Fruit fly (Drosophila melanogaster) whole organism, prepupa: ENCODE results near the gene sphe.

ENCODE experiments used
- Blimp-1 ChIP-seq: fragments of 200-800 bp; sonication (Bioruptor generic); optimal IDR thresholded peaks from 3 replicates; lab custom pipeline; 2017; ENCODE audit warnings: missing biosample characterization, missing genetic modification characterization, mild to moderate bottlenecking, moderate library complexity, missing genetic modification reagents
- CG10631 ChIP-seq: fragments of 200-800 bp; sonication (Bioruptor generic); optimal IDR thresholded peaks from 2 replicates; lab custom pipeline; 2016; ENCODE audit warnings: missing biosample characterization, missing genetic modification characterization
- CG10669 ChIP-seq: fragments of 200-800 bp; sonication (Bioruptor generic); optimal IDR thresholded peaks from 3 replicates; lab custom pipeline; 2018; ENCODE audit warnings: missing biosample characterization, mild to moderate bottlenecking, missing genetic modification characterization, moderate library complexity
- CG11294 ChIP-seq: fragments of 200-800 bp; sonication (Bioruptor generic); IDR thresholded peaks from 2 replicates; pipeline ENCODE4 v1.3.6; 2022; ENCODE audit warnings: missing biosample characterization, missing genetic modification characterization
- CG11762 ChIP-seq: fragments of 200-800 bp; sonication (Bioruptor generic); optimal IDR thresholded peaks from 3 replicates; lab custom pipeline; 2016; ENCODE audit warnings: missing biosample characterization, missing genetic modification characterization; ENCODE audit not compliant: insufficient read depth
- CG11902 ChIP-seq: fragments of 200-800 bp; sonication (Bioruptor generic); optimal IDR thresholded peaks from 3 replicates; lab custom pipeline; 2016; ENCODE audit warnings: missing biosample characterization, missing genetic modification characterization
- CG1621 ChIP-seq: fragments of 200-800 bp; sonication (Bioruptor generic); optimal IDR thresholded peaks from 3 replicates; lab custom pipeline; 2018; ENCODE audit warnings: missing biosample characterization, mild to moderate bottlenecking, missing genetic modification characterization
- CG16779 ChIP-seq: fragments of 200-800 bp; sonication (Bioruptor generic); optimal IDR thresholded peaks from 3 replicates; lab custom pipeline; 2017; ENCODE audit warnings: missing biosample characterization, mild to moderate bottlenecking, missing genetic modification characterization
- CG3032 ChIP-seq: fragments of 200-800 bp; optimal IDR thresholded peaks from 2 replicates; lab custom pipeline; 2019; ENCODE audit warnings: missing biosample characterization, mild to moderate bottlenecking, missing genetic modification characterization, moderate library complexity
- CG34406 ChIP-seq: fragments of 200-800 bp; sonication (Bioruptor generic); optimal IDR thresholded peaks from 3 replicates; lab custom pipeline; 2016; ENCODE audit warnings: missing biosample characterization, missing genetic modification characterization
- CG3919 ChIP-seq: fragments of 200-800 bp; sonication (Bioruptor generic); optimal IDR thresholded peaks from 3 replicates; lab custom pipeline; 2016; ENCODE audit warnings: missing biosample characterization, missing genetic modification characterization
- CG6792 ChIP-seq: fragments of 200-800 bp; sonication (Bioruptor generic); optimal IDR thresholded peaks from 3 replicates; lab custom pipeline; 2016; ENCODE audit warnings: missing biosample characterization, missing genetic modification characterization
- CG6808 ChIP-seq: fragments of 200-800 bp; sonication (Bioruptor generic); optimal IDR thresholded peaks from 3 replicates; lab custom pipeline; 2017; ENCODE audit warnings: missing biosample characterization, missing genetic modification characterization, mild to moderate bottlenecking, moderate library complexity, missing genetic modification reagents
- CG6854 ChIP-seq: fragments of 200-800 bp; sonication (Bioruptor generic); optimal IDR thresholded peaks from 2 replicates; lab custom pipeline; 2017; ENCODE audit warnings: missing biosample characterization, mild to moderate bottlenecking, missing genetic modification characterization
- CG7368 ChIP-seq: fragments of 200-800 bp; sonication (Bioruptor generic); optimal IDR thresholded peaks from 3 replicates; lab custom pipeline; 2016; ENCODE audit warnings: missing biosample characterization, missing genetic modification characterization
- CG8119 ChIP-seq: fragments of 200-800 bp; sonication (Bioruptor generic); IDR thresholded peaks from 3 replicates; pipeline ENCODE4 v1.3.6; 2022; ENCODE audit warnings: missing biosample characterization, missing genetic modification characterization
- CG8319 ChIP-seq: fragments of 200-800 bp; sonication (Bioruptor generic); optimal IDR thresholded peaks from 3 replicates; lab custom pipeline; 2016; ENCODE audit warnings: missing biosample characterization, missing genetic modification characterization
- CG8632 ChIP-seq: fragments of 200-800 bp; sonication (Bioruptor generic); optimal IDR thresholded peaks from 3 replicates; lab custom pipeline; 2016; ENCODE audit warnings: missing biosample characterization, missing genetic modification characterization
- CG9139 ChIP-seq: fragments of 200-800 bp; sonication (Bioruptor generic); optimal IDR thresholded peaks from 3 replicates; lab custom pipeline; 2017; ENCODE audit warnings: missing biosample characterization, mild to moderate bottlenecking, missing genetic modification characterization
- Eip75B ChIP-seq: fragments of 200-800 bp; sonication (Bioruptor generic); optimal IDR thresholded peaks from 3 replicates; lab custom pipeline; 2016; ENCODE audit warnings: missing biosample characterization, missing genetic modification characterization
- Eip78C ChIP-seq: fragments of 200-800 bp; sonication (Bioruptor generic); peaks from one replicate; lab custom pipeline; 2016; ENCODE audit warnings: missing biosample characterization, missing genetic modification characterization
- Eip93F ChIP-seq: fragments of 200-800 bp; sonication (Bioruptor generic); optimal IDR thresholded peaks from 2 replicates; lab custom pipeline; 2016; ENCODE audit warnings: missing biosample characterization, mild to moderate bottlenecking, missing genetic modification characterization
- Ets21C ChIP-seq: fragments of 200-800 bp; sonication (Bioruptor generic); optimal IDR thresholded peaks from 3 replicates; lab custom pipeline; 2016; ENCODE audit warnings: missing biosample characterization, missing genetic modification characterization
- Gug ChIP-seq: fragments of 200-800 bp; sonication (Bioruptor generic); IDR thresholded peaks from 2 replicates; pipeline ENCODE4 v1.3.6; 2022; ENCODE audit warnings: missing biosample characterization, missing genetic modification characterization
- Hr39 ChIP-seq: fragments of 200-800 bp; sonication (Bioruptor generic); optimal IDR thresholded peaks from 2 replicates; lab custom pipeline; 2016; ENCODE audit warnings: missing biosample characterization, missing genetic modification characterization
- Met ChIP-seq: fragments of 200-800 bp; sonication (Bioruptor generic); optimal IDR thresholded peaks from 3 replicates; lab custom pipeline; 2016; ENCODE audit warnings: missing biosample characterization, missing genetic modification characterization
- OdsH ChIP-seq: fragments of 200-800 bp; sonication (Bioruptor generic); optimal IDR thresholded peaks from 3 replicates; lab custom pipeline; 2016; ENCODE audit warnings: missing biosample characterization, missing genetic modification characterization
- Smox ChIP-seq: fragments of 200-800 bp; sonication (Bioruptor generic); optimal IDR thresholded peaks from 3 replicates; lab custom pipeline; 2016; ENCODE audit warnings: missing biosample characterization, missing genetic modification characterization
- Sox14 ChIP-seq: fragments of 200-800 bp; sonication (Bioruptor generic); optimal IDR thresholded peaks from 3 replicates; lab custom pipeline; 2016; ENCODE audit warnings: missing biosample characterization, missing genetic modification characterization
- acj6 ChIP-seq: fragments of 200-800 bp; sonication (Bioruptor generic); optimal IDR thresholded peaks from 3 replicates; lab custom pipeline; 2016; ENCODE audit warnings: missing biosample characterization, missing genetic modification characterization
- dac ChIP-seq: fragments of 200-800 bp; sonication (Bioruptor generic); optimal IDR thresholded peaks from 2 replicates; lab custom pipeline; 2017; ENCODE audit warnings: missing biosample characterization, mild to moderate bottlenecking, missing genetic modification characterization
- eg ChIP-seq: fragments of 200-800 bp; sonication (Bioruptor generic); IDR thresholded peaks from 3 replicates; pipeline ENCODE4 v1.3.6; 2022; ENCODE audit warnings: missing biosample characterization, missing genetic modification characterization
- esn ChIP-seq: fragments of 200-800 bp; sonication (Bioruptor generic); optimal IDR thresholded peaks from 2 replicates; lab custom pipeline; 2016; ENCODE audit warnings: missing biosample characterization, mild to moderate bottlenecking, missing genetic modification characterization, moderate library complexity
- fd59A ChIP-seq: fragments of 200-800 bp; sonication (Bioruptor generic); optimal IDR thresholded peaks from 2 replicates; lab custom pipeline; 2017; ENCODE audit warnings: missing biosample characterization, mild to moderate bottlenecking, missing genetic modification characterization, missing genetic modification reagents
- fd85E ChIP-seq: fragments of 200-800 bp; sonication (Bioruptor generic); optimal IDR thresholded peaks from 3 replicates; lab custom pipeline; 2016; ENCODE audit warnings: missing biosample characterization, missing genetic modification characterization
- lz ChIP-seq: fragments of 200-800 bp; sonication (Bioruptor generic); optimal IDR thresholded peaks from 3 replicates; lab custom pipeline; 2016; ENCODE audit warnings: missing biosample characterization, missing genetic modification characterization
- pdm3 ChIP-seq: fragments of 200-800 bp; sonication (Bioruptor generic); optimal IDR thresholded peaks from 3 replicates; lab custom pipeline; 2016; ENCODE audit warnings: missing biosample characterization, missing genetic modification characterization
- salr ChIP-seq, 2 experiments: fragments of 200-800 bp; sonication (Bioruptor generic); optimal IDR thresholded peaks; 3 replicates each; lab custom pipeline; 2016 to 2018; ENCODE audit warnings: missing biosample characterization in 2 of 2, missing genetic modification characterization in 2 of 2, mild to moderate bottlenecking in 1 of 2
- ss ChIP-seq, 2 experiments: fragments of 200-800 bp; sonication (Bioruptor generic); optimal IDR thresholded peaks; 2 replicates in 1 of 2; 3 replicates in 1 of 2; lab custom pipeline; 2017 to 2018; ENCODE audit warnings: mild to moderate bottlenecking in 2 of 2, missing biosample characterization in 2 of 2, missing genetic modification characterization in 2 of 2, moderate library complexity in 1 of 2
- svp ChIP-seq: fragments of 200-800 bp; sonication (Bioruptor generic); peaks from one replicate; lab custom pipeline; 2016; ENCODE audit warnings: missing biosample characterization, missing genetic modification characterization
- topi ChIP-seq: fragments of 200-800 bp; sonication (Bioruptor generic); optimal IDR thresholded peaks from 3 replicates; lab custom pipeline; 2016; ENCODE audit warnings: missing biosample characterization, missing genetic modification characterization
- vri ChIP-seq: fragments of 200-800 bp; sonication (Bioruptor generic); optimal IDR thresholded peaks from 3 replicates; lab custom pipeline; 2016; ENCODE audit warnings: missing biosample characterization, mild to moderate bottlenecking, missing genetic modification characterization

The sphe gene

dm6 chrX:16740606-16741005, 38.8 kb upstream of the sphe start, which contains the start of gene CG32568:
CG32568 (plus strand) TSS chrX:16740906.
- TF ChIP-seq CG34406 (GFP tag; lab: Kevin White, UChicago) (no peak), Ets21C (GFP tag; lab: Kevin White, UChicago) (no peak), CG11294 (GFP tag; lab: Robert Waterston, UW) (no peak), CG3919 (GFP tag; lab: Kevin White, UChicago) (no peak), topi (GFP tag; lab: Kevin White, UChicago) (no peak), CG6854 (GFP tag; lab: Kevin White, UChicago) (no peak), Gug (GFP tag; lab: Robert Waterston, UW) (no peak), CG8632 (GFP tag; lab: Kevin White, UChicago) (no peak), CG3032 (tag; lab: Kevin White, UChicago) (no peak), CG11762 (GFP tag; lab: Kevin White, UChicago) (no peak), Smox (no peak), CG6792 (no peak)

DNA sequence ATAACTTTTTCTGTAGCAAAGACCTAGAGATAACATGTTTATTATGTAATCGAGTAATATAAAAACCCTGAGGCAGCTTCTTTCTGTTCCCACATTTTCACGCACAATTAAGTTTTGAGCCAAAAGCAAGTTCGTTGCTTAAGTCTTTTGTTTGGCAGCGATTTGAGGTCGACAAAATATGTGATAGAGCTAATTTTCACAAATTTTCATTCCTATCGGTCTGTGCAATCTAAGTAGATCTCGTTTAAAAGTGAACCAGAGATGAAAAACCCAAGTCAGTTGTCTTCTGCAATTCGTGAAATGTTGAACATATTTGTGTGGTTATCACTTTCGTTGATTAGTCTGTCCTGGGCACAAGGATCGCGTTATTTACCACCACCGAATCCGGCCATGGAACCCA, 36.1 kb upstream of the sphe start, which contains the start of gene TwdlZ:
TwdlZ (plus strand) TSS at position 301 of the 400 bp plus-strand sequence.
- TF ChIP-seq CG6808 (GFP tag; lab: Kevin White, UChicago), result no peak
- TF ChIP-seq lz (GFP tag; lab: Kevin White, UChicago), result no peak
- no peak for TF ChIP-seq Ets21C (GFP tag; lab: Kevin White, UChicago)
- TF ChIP-seq Sox14, result no peak
- no peak for TF ChIP-seq esn (GFP tag; lab: Kevin White, UChicago)
- TF ChIP-seq fd85E (GFP tag; lab: Kevin White, UChicago), result no peak
- no peak for TF ChIP-seq CG11902 (GFP tag; lab: Kevin White, UChicago)
- TF ChIP-seq CG16779 (tag; lab: Kevin White, UChicago), result no peak
- no peak for TF ChIP-seq CG9139 (GFP tag; lab: Kevin White, UChicago)
- no peak for TF ChIP-seq pdm3 (GFP tag; lab: Kevin White, UChicago)
- TF ChIP-seq dac (GFP tag; lab: Kevin White, UChicago), result no peak
- TF ChIP-seq Eip78C (GFP tag; lab: Kevin White, UChicago), result no peak
- TF ChIP-seq CG8319 (GFP tag; lab: Kevin White, UChicago), result no peak
- TF ChIP-seq eg (GFP tag; lab: Robert Waterston, UW), result no peak

dm6 chrX:16736180-16736579, 34.4 kb upstream of the sphe start:
- TF ChIP-seq CG1621 (tag; lab: Kevin White, UChicago) (no peak), pdm3 (GFP tag; lab: Kevin White, UChicago) (no peak), CG6808 (GFP tag; lab: Kevin White, UChicago) (no peak), CG7368 (GFP tag; lab: Kevin White, UChicago) (no peak), fd59A (no peak), CG8319 (GFP tag; lab: Kevin White, UChicago) (no peak), Gug (GFP tag; lab: Robert Waterston, UW) (no peak), CG10669 (GFP tag; lab: Kevin White, UChicago) (no peak), CG10631 (GFP tag; lab: Kevin White, UChicago) (no peak), acj6 (GFP tag; lab: Kevin White, UChicago) (no peak), salr (GFP tag; optimal IDR thresholded peaks at IDR 0.05; lab: Kevin White, UChicago) (no peak), topi (GFP tag; lab: Kevin White, UChicago) (no peak), CG11762 (GFP tag; lab: Kevin White, UChicago) (no peak), OdsH (no peak), ss (GFP tag; optimal IDR thresholded peaks at IDR 0.05; lab: Kevin White, UChicago) (no peak), Ets21C (GFP tag; lab: Kevin White, UChicago) (no peak), Eip75B (GFP tag; lab: Kevin White, UChicago) (no peak), CG3032 (tag; lab: Kevin White, UChicago) (no peak)
- TF ChIP-seq, all 60 proteins: peak for 0

DNA sequence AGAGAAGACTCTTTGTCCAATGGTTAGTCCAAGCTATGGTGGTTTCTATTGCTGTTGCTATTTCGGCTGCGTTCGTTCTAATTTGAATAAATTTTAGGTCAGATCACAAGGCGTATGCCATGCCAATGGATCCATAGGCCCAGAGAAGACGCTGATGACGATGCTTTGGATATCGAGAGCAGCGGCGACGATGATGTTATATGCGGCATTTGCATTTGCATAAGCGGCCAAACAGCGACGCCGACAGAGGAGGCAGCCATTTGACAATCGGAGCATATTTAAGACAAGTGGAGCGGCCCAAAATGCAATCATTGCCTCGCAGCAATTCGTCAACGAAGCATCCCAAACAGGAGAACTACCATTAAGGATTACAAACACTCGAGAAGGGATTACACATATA, 32.9 kb upstream of the sphe start, which contains the start of gene TwdlY:
TwdlY (plus strand) TSS at position 301 of the 400 bp plus-strand sequence.
- TF ChIP-seq Blimp-1 (no peak), Eip78C (GFP tag; lab: Kevin White, UChicago) (no peak), ss (GFP tag; optimal IDR thresholded peaks at IDR 0.05; lab: Kevin White, UChicago) (no peak), CG7368 (GFP tag; lab: Kevin White, UChicago) (no peak), fd59A (no peak), Met (GFP tag; lab: Kevin White, UChicago) (no peak), Hr39 (GFP tag; lab: Kevin White, UChicago) (no peak), CG3032 (tag; lab: Kevin White, UChicago) (no peak), svp (GFP tag; lab: Kevin White, UChicago) (no peak), CG8119 (GFP tag; lab: Robert Waterston, UW) (no peak), Sox14 (no peak), vri (GFP tag; lab: Kevin White, UChicago) (no peak), Eip93F (GFP tag; lab: Kevin White, UChicago) (no peak), CG34406 (GFP tag; lab: Kevin White, UChicago) (no peak), CG10669 (GFP tag; lab: Kevin White, UChicago) (no peak)
